Worm (Caenorhabditis elegans) whole organism, L1 larva: ENCODE data around the gene dct-7.

Source experiments
- ama-1 ChIP-seq: fragments of 150-350 bp; optimal IDR thresholded peaks from 2 replicates; lab custom pipeline; 2014
- lin-39 ChIP-seq: fragments of 150-350 bp; optimal IDR thresholded peaks from 2 replicates; lab custom pipeline; 2014; ENCODE audit warnings: missing biosample characterization, missing genetic modification reagents, missing genetic modification characterization
- nhr-237 ChIP-seq: fragments of 150-350 bp; optimal IDR thresholded peaks from 2 replicates; lab custom pipeline; 2014; ENCODE audit warnings: missing biosample characterization, missing genetic modification characterization
- pqm-1 ChIP-seq: sonication (generic microtip); optimal IDR thresholded peaks from 3 replicates; lab custom pipeline; 2017; ENCODE audit warnings: missing biosample characterization, missing genetic modification characterization
- sptf-1 ChIP-seq: fragments of 150-350 bp; optimal IDR thresholded peaks from 2 replicates; lab custom pipeline; 2014; ENCODE audit warnings: missing biosample characterization, missing genetic modification characterization
- tbx-2 ChIP-seq: sonication (generic microtip); optimal IDR thresholded peaks from 2 replicates; lab custom pipeline; 2016; ENCODE audit warnings: missing genetic modification characterization, missing compliant biosample characterization
- ztf-11 ChIP-seq, 2 experiments: sonication (generic microtip); optimal IDR thresholded peaks; 2 replicates each; lab custom pipeline; 2016 to 2017; ENCODE audit warnings: missing genetic modification characterization in 2 of 2, missing biosample characterization in 1 of 2, missing compliant biosample characterization in 1 of 2
- ztf-4 ChIP-seq: fragments of 150-350 bp; optimal IDR thresholded peaks from 2 replicates; lab custom pipeline; 2014; ENCODE audit warnings: missing biosample characterization, missing genetic modification characterization

DNA sequence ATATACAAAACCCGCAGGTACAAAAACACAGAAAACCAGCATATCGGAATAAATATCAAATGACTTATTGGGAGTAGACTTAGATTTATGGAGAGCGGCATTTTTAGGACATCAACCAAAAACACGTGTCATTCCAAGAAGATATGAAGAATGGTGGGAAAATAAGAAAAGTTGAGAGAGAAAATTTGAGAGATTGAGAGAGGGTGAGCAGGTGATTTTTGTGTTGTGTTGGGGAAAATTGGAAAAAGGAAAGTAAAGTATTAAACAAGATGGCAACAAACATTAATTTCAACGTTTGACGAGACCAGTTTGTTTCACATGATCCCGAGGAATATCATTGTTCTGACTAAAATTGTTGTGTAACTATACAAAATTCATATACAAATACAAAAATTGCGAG, 2.0 kb downstream of the dct-7 start, which contains the start of gene srv-4:
- TF ChIP-seq pqm-1 (tag; lab: Kevin White, UChicago) (no peak), lin-39 (tag; lab: Kevin White, UChicago) (no peak), ama-1 (lab: Kevin White, UChicago) (no peak), sptf-1 (no peak), tbx-2 (tag; lab: Kevin White, UChicago) (no peak), nhr-237 (tag; lab: Kevin White, UChicago) (no peak), ztf-4 (tag; lab: Kevin White, UChicago) (no peak), ztf-11 (tag; optimal IDR thresholded peaks at IDR 0.05; lab: Kevin White, UChicago) (no peak)
